Worm (Caenorhabditis elegans) whole organism, mixed stage, embryonic: ENCODE data around the gene C11E4.7.

Experiments used
- blmp-1 ChIP-seq: fragments of 150-350 bp; optimal IDR thresholded peaks from 2 replicates; lab custom pipeline; 2014; ENCODE audit warnings: missing biosample characterization, missing genetic modification characterization
- ceh-83 ChIP-seq: fragments of 200-800 bp; sonication (Bioruptor generic); optimal IDR thresholded peaks from 2 replicates; lab custom pipeline; 2018; ENCODE audit warnings: mild to moderate bottlenecking, missing genetic modification characterization, missing compliant biosample characterization
- ces-1 ChIP-seq: fragments of 150-350 bp; optimal IDR thresholded peaks from 2 replicates; lab custom pipeline; 2014; ENCODE audit warnings: missing biosample characterization, missing genetic modification reagents, missing genetic modification characterization
- elt-1 ChIP-seq: sonication (generic microtip); optimal IDR thresholded peaks from 2 replicates; lab custom pipeline; 2017; ENCODE audit warnings: missing genetic modification characterization, mild to moderate bottlenecking, missing compliant biosample characterization, antibody characterized with exemption, moderate library complexity, borderline replicate concordance; ENCODE audit not compliant: insufficient read depth
- elt-3 ChIP-seq: fragments of 150-350 bp; optimal IDR thresholded peaks from 2 replicates; lab custom pipeline; 2014; ENCODE audit warnings: missing biosample characterization, missing genetic modification characterization
- lin-13 ChIP-seq: fragments of 150-350 bp; optimal IDR thresholded peaks from 2 replicates; lab custom pipeline; 2014; ENCODE audit warnings: missing biosample characterization, missing genetic modification characterization
- lin-32 ChIP-seq: fragments of 200-800 bp; sonication (Bioruptor generic); optimal IDR thresholded peaks from 2 replicates; lab custom pipeline; 2018; ENCODE audit warnings: mild to moderate bottlenecking, missing genetic modification characterization, missing compliant biosample characterization
- mls-2 ChIP-seq: sonication (generic microtip); optimal IDR thresholded peaks from 2 replicates; lab custom pipeline; 2016; ENCODE audit warnings: mild to moderate bottlenecking, missing genetic modification characterization, moderate library complexity, missing compliant biosample characterization
- nhr-12 ChIP-seq: fragments of 150-350 bp; optimal IDR thresholded peaks from 2 replicates; lab custom pipeline; 2014; ENCODE audit warnings: missing biosample characterization, missing genetic modification characterization
- pha-4 ChIP-seq: fragments of 150-350 bp; optimal IDR thresholded peaks from 2 replicates; lab custom pipeline; 2018; ENCODE audit warnings: missing biosample characterization, missing genetic modification reagents, missing genetic modification characterization
- ztf-11 ChIP-seq: fragments of 150-350 bp; optimal IDR thresholded peaks from 2 replicates; lab custom pipeline; 2014; ENCODE audit warnings: missing biosample characterization, missing genetic modification characterization

DNA sequence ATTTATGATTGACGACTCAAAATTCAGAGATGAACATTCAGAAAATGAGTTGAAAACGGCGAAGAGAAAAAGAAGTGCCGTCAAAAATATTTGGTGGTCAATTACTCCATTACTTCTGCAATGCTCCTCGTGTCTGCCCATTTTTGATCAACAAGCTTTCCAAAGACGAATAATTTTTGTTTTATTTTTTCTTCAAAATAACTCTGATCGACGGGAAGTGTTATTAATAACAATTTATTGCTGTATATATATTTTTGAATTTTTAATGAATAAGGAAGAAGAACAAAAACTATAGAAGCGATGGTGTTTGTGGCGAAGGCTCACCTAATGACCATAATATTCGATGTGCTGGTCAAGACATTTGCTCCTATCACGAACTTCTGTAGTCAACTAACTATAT lies 3.1 kb downstream of the C11E4.7 start, which contains the start of gene C11E4.8:
- TF ChIP-seq lin-13 (tag; lab: Kevin White, UChicago) (no peak), mls-2 (tag; lab: Kevin White, UChicago) (no peak), nhr-12 (no peak), elt-1 (tag; lab: Kevin White, UChicago) (no peak), ztf-11 (no peak), pha-4 (no peak), elt-3 (tag; lab: Kevin White, UChicago) (no peak), ceh-83 (GFP tag; lab: Kevin White, UChicago) (no peak), ces-1 (GFP tag; lab: Kevin White, UChicago) (no peak), blmp-1 (tag; lab: Kevin White, UChicago) (no peak), lin-32 (GFP tag; lab: Kevin White, UChicago) (no peak)
